Worm (Caenorhabditis elegans) whole organism, late embryonic: ENCODE measurements around the gene K08C7.4.

Experiments used
- ama-1 ChIP-seq: fragments of 150-350 bp; optimal IDR thresholded peaks from 2 replicates; lab custom pipeline; 2014
- nhr-11 ChIP-seq: fragments of 150-350 bp; optimal IDR thresholded peaks from 2 replicates; lab custom pipeline; 2014; ENCODE audit warnings: missing biosample characterization, missing genetic modification characterization
- pros-1 ChIP-seq: fragments of 150-350 bp; optimal IDR thresholded peaks from 2 replicates; lab custom pipeline; 2014; ENCODE audit warnings: missing biosample characterization, missing genetic modification reagents, missing genetic modification characterization

- TF ChIP-seq nhr-11 (tag; lab: Kevin White, UChicago) = no peak
- no peak for TF ChIP-seq ama-1 (lab: Kevin White, UChicago)
- TF ChIP-seq pros-1 (tag; lab: Kevin White, UChicago) = no peak
These were observed 9.9 kb upstream of the K08C7.4 start, which contains the start of gene R102.8 for ce11 chrIV:10690139-10690538.
